Fruit fly (Drosophila melanogaster) whole organism, embryonic: ENCODE data around the gene Rpn10.
A peak's percentile ranks its signal among the peaks of the same experiment; 100 is the strongest.

Experiments
- CG16813 ChIP-seq: fragments of 200-800 bp; sonication (Bioruptor generic); IDR thresholded peaks from 3 replicates; pipeline ENCODE4 v1.3.6; 2022; ENCODE audit warnings: missing biosample characterization, missing genetic modification characterization; ENCODE audit not compliant: partially characterized antibody
- CG17186 ChIP-seq: fragments of 200-800 bp; sonication (Bioruptor generic); optimal IDR thresholded peaks from 3 replicates; lab custom pipeline; 2017; ENCODE audit warnings: missing biosample characterization, missing genetic modification reagents, missing genetic modification characterization
- CG4730 ChIP-seq: fragments of 200-800 bp; sonication (Bioruptor generic); IDR thresholded peaks from 2 replicates; pipeline ENCODE4 v1.3.6; 2022; ENCODE audit warnings: missing biosample characterization, missing genetic modification characterization
- Doc3 ChIP-seq: fragments of 200-800 bp; sonication (Bioruptor generic); IDR thresholded peaks from 3 replicates; pipeline ENCODE4 v1.3.6; 2022; ENCODE audit warnings: missing biosample characterization, missing genetic modification characterization; ENCODE audit not compliant: partially characterized antibody
- Ets65A ChIP-seq: fragments of 200-800 bp; sonication (Bioruptor generic); peaks from one replicate; lab custom pipeline; 2016; ENCODE audit warnings: missing biosample characterization, missing genetic modification characterization
- Hr51 ChIP-seq, 2 experiments: fragments of 200-800 bp; sonication (Bioruptor generic); optimal IDR thresholded peaks; 2 replicates in 1 of 2; 3 replicates in 1 of 2; lab custom pipeline; 2016 to 2018; ENCODE audit warnings: missing biosample characterization in 2 of 2, missing genetic modification characterization in 2 of 2, mild to moderate bottlenecking in 1 of 2, moderate library complexity in 1 of 2
- Nf-YB ChIP-seq: fragments of 200-800 bp; sonication (Bioruptor generic); optimal IDR thresholded peaks from 3 replicates; lab custom pipeline; 2019; ENCODE audit warnings: missing biosample characterization, mild to moderate bottlenecking, missing genetic modification characterization, moderate library complexity
- Trl ChIP-seq, 3 experiments: fragments of >200 bp in 2 of 3; fragments of 200-800 bp in 1 of 3; sonication (Bioruptor generic) in 1 of 3; optimal IDR thresholded peaks; 2 replicates in 1 of 3; 3 replicates in 2 of 3; lab custom pipeline; 2016 to 2017; ENCODE audit warnings: missing biosample characterization in 1 of 3, missing genetic modification characterization in 1 of 3
- br ChIP-seq: fragments of >200 bp; optimal IDR thresholded peaks from 2 replicates; lab custom pipeline; 2017
- crol ChIP-seq: fragments of 200-800 bp; sonication (Bioruptor generic); IDR thresholded peaks from 2 replicates; pipeline ENCODE4 v1.3.6; 2022; ENCODE audit warnings: missing biosample characterization, missing genetic modification characterization
- exex ChIP-seq: fragments of 200-800 bp; sonication (Bioruptor generic); optimal IDR thresholded peaks from 4 replicates; lab custom pipeline; 2018; ENCODE audit warnings: missing biosample characterization, mild to moderate bottlenecking, missing genetic modification characterization, moderate library complexity
- sim ChIP-seq: fragments of 200-800 bp; sonication (Bioruptor generic); IDR thresholded peaks from 2 replicates; pipeline ENCODE4 v1.3.6; 2022; ENCODE audit warnings: missing biosample characterization, missing genetic modification characterization

DNA sequence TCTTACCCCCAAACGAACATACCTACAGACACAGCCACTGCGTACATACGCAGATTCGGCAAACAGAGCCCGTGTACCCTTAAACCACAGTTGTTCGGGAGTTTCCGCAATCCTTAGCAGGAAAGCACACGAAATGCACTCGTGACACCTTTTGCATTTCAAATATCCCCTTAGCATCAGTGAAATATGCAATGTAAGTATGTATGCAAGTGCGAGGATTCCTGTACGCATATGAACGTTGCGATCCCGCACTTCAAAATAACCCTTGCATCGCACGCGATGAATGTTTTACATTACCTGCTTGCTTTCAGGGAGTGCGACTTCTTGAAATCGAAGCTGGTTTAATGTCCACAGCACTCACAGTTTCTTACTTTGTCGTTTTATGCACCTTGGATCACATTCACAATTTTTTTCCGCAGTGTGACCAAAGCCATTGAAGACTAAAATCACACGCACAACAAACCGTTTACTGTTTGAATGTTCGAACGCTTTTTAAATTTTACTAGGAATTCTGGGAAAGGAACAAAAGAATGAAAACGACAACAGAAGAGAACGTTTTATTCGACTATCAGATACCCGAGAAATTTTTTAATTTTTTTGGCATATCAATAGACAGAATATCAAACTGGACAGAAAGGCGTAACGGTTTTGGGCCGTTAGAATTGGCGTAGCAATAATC is 3.4 kb upstream of the Rpn10 start, which contains the start of gene Mkrn1:
- no peak for TF ChIP-seq Nf-YB (GFP tag; lab: Kevin White, UChicago)
- no peak for TF ChIP-seq crol (GFP tag; lab: Robert Waterston, UW)
- peak; percentile 40 for TF ChIP-seq CG17186 (GFP tag; lab: Kevin White, UChicago)
- TF ChIP-seq Trl (optimal IDR thresholded peaks at IDR 0.05; lab: Kevin White, UChicago): no peak
- no peak for TF ChIP-seq Trl (GFP tag; optimal IDR thresholded peaks at IDR 0.05; lab: Kevin White, UChicago)
- no peak for TF ChIP-seq sim (GFP tag; lab: Robert Waterston, UW)
- no peak for TF ChIP-seq exex (tag; lab: Kevin White, UChicago)
- TF ChIP-seq Doc3 (GFP tag; lab: Robert Waterston, UW): peak; percentile 29; the same call in 1 of the 3 replicates
- no peak for TF ChIP-seq Hr51 (GFP tag; optimal IDR thresholded peaks at IDR 0.05; lab: Kevin White, UChicago)
- TF ChIP-seq CG16813 (GFP tag; lab: Robert Waterston, UW): peak; percentile 94
- TF ChIP-seq CG4730: no peak
- no peak for TF ChIP-seq br (lab: Kevin White, UChicago)
- TF ChIP-seq Ets65A: peak; percentile 34
